Worm (Caenorhabditis elegans): ENCODE data around the gene lrpc-1.

ce11 chrV:5592323-5592722, 20.7 kb downstream of the lrpc-1 start, which contains the start of gene vps-37:
- TF ChIP-seq pha-4 (tag; optimal IDR thresholded peaks at IDR 0.05) (no peak), nhr-11 (tag; optimal IDR thresholded peaks at IDR 0.05) (no peak), ttx-3 (tag; optimal IDR thresholded peaks at IDR 0.05) (no peak), madf-2 (tag; optimal IDR thresholded peaks at IDR 0.05) (peak; percentile 19), nfya-1 (tag; optimal IDR thresholded peaks at IDR 0.05) (peak; percentile 59), sox-2 (GFP tag; IDR thresholded peaks at IDR 0.05) (no peak), zip-5 (tag; optimal IDR thresholded peaks at IDR 0.05) (peak; percentile 3), dve-1 (tag; optimal IDR thresholded peaks at IDR 0.05) (no peak)
